Fruit fly (Drosophila melanogaster): Measurements from ENCODE around the gene CG4119.

DNA sequence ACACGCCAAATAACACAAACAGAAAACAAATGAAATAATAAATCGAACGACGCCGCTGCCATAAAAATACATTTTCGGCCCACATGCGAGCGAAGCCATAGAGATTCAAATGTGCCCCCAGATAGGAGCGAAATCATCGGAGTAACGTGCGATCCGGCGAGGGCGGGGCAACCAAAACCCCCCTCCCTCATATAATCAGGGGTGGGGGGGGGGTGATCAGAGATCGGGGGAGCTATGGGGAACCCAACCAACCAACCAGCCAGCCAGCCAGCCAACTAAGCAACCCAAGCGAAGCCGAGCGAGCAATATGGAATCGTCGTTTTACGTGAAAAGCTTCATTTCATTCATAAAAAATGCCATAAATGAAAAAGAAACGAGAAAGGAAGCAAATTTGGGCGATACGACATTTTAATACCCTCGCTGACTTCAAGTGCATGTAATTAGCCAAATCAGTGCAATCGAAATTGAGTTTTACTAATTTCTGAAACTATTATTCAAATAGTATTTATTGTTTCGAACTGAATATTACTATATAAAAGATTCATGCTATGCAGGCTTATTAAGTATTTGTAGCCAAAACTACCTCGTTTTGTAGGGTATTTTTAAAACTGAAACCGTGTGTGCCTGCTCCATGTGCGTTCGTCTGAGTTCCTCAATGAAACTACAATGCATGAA is 34.1 kb downstream of the CG4119 start:
- TF ChIP-seq gl (tag; optimal IDR thresholded peaks at IDR 0.05) (no peak), D1 (tag; optimal IDR thresholded peaks at IDR 0.05) (no peak), fd96Ca (GFP tag; IDR thresholded peaks at IDR 0.05) (no peak), CG32121 (GFP tag; IDR thresholded peaks at IDR 0.05) (peak; percentile 26; the same call in 1 of the 2 replicates), Ets98B (GFP tag; IDR thresholded peaks at IDR 0.05) (0 out of 2 replicates have a peak, but pooled peaks have one; percentile 31), CG15710 (tag; optimal IDR thresholded peaks at IDR 0.05) (peak; percentile 59), CG4496 (GFP tag; IDR thresholded peaks at IDR 0.05) (no peak; the same call in 2 of the 3 replicates), CG34367 (tag; optimal IDR thresholded peaks at IDR 0.05) (peak; percentile 15), EcR (GFP tag; optimal IDR thresholded peaks at IDR 0.05) (no peak), rn (GFP tag; IDR thresholded peaks at IDR 0.05) (0 out of 2 replicates have a peak, but pooled peaks have one; percentile 30), Pif1A (GFP tag; optimal IDR thresholded peaks at IDR 0.05) (peak; percentile 60), CG9948 (tag; optimal IDR thresholded peaks at IDR 0.05) (peak; percentile 53)
